Worm (Caenorhabditis elegans) whole organism, L3 larva: Measurements from ENCODE around the gene T13G4.1.

ENCODE experiments used
- R02D3.7 ChIP-seq: fragments of 150-350 bp; optimal IDR thresholded peaks from 2 replicates; lab custom pipeline; 2014; ENCODE audit warnings: missing biosample characterization, missing genetic modification characterization
- ZK546.5 ChIP-seq: sonication (generic microtip); optimal IDR thresholded peaks from 2 replicates; lab custom pipeline; 2017; ENCODE audit warnings: missing biosample characterization, missing genetic modification characterization
- aly-2 ChIP-seq: fragments of 150-350 bp; optimal IDR thresholded peaks from 2 replicates; lab custom pipeline; 2014; ENCODE audit warnings: missing biosample characterization, missing genetic modification characterization
- ama-1 ChIP-seq: fragments of 150-350 bp; optimal IDR thresholded peaks from 2 replicates; lab custom pipeline; 2018
- ceh-16 ChIP-seq: sonication (generic microtip); optimal IDR thresholded peaks from 2 replicates; lab custom pipeline; 2017; ENCODE audit warnings: missing biosample characterization, missing genetic modification characterization
- ceh-28 ChIP-seq: fragments of 150-350 bp; optimal IDR thresholded peaks from 2 replicates; lab custom pipeline; 2014; ENCODE audit warnings: missing biosample characterization, missing genetic modification reagents, missing genetic modification characterization
- ceh-82 ChIP-seq: fragments of 150-350 bp; optimal IDR thresholded peaks from 2 replicates; lab custom pipeline; 2014; ENCODE audit warnings: missing biosample characterization, missing genetic modification characterization
- ceh-9 ChIP-seq: sonication (generic microtip); optimal IDR thresholded peaks from 2 replicates; lab custom pipeline; 2018; ENCODE audit warnings: missing biosample characterization, missing genetic modification characterization
- daf-12 ChIP-seq: fragments of 150-350 bp; optimal IDR thresholded peaks from 2 replicates; lab custom pipeline; 2014; ENCODE audit warnings: missing biosample characterization, missing genetic modification reagents, missing genetic modification characterization
- egl-27 ChIP-seq: sonication (generic microtip); optimal IDR thresholded peaks from 4 replicates; lab custom pipeline; 2017; ENCODE audit warnings: missing biosample characterization, missing genetic modification reagents, missing genetic modification characterization
- elt-2 ChIP-seq: sonication (generic microtip); optimal IDR thresholded peaks from 2 replicates; lab custom pipeline; 2016; ENCODE audit warnings: missing genetic modification reagents, mild to moderate bottlenecking, missing genetic modification characterization, missing compliant biosample characterization
- elt-3 ChIP-seq, 3 experiments: fragments of 150-350 bp in 1 of 3; sonication (generic microtip) in 2 of 3; optimal IDR thresholded peaks; 2 replicates in 2 of 3; 4 replicates in 1 of 3; lab custom pipeline; 2014 to 2017; ENCODE audit warnings: missing biosample characterization in 3 of 3, missing genetic modification characterization in 3 of 3
- fkh-10 ChIP-seq: sonication (generic microtip); optimal IDR thresholded peaks from 2 replicates; lab custom pipeline; 2017; ENCODE audit warnings: missing biosample characterization, missing genetic modification reagents, missing genetic modification characterization
- fkh-2 ChIP-seq: fragments of 150-350 bp; optimal IDR thresholded peaks from 2 replicates; lab custom pipeline; 2014; ENCODE audit warnings: missing biosample characterization, missing genetic modification reagents, missing genetic modification characterization
- lin-15B ChIP-seq: fragments of 150-350 bp; optimal IDR thresholded peaks from 2 replicates; lab custom pipeline; 2014; ENCODE audit warnings: missing biosample characterization, missing genetic modification characterization
- lin-39 ChIP-seq: fragments of 150-350 bp; optimal IDR thresholded peaks from 2 replicates; lab custom pipeline; 2018; ENCODE audit warnings: missing biosample characterization, missing genetic modification reagents, missing genetic modification characterization
- lsy-12 ChIP-seq: sonication (generic microtip); optimal IDR thresholded peaks from 2 replicates; lab custom pipeline; 2016; ENCODE audit warnings: mild to moderate bottlenecking, missing genetic modification characterization, missing compliant biosample characterization
- mdl-1 ChIP-seq: fragments of 150-350 bp; optimal IDR thresholded peaks from 2 replicates; lab custom pipeline; 2014; ENCODE audit warnings: missing biosample characterization, missing genetic modification characterization
- nfya-1 ChIP-seq: sonication (generic microtip); optimal IDR thresholded peaks from 2 replicates; lab custom pipeline; 2017; ENCODE audit warnings: missing genetic modification characterization, mild to moderate bottlenecking, missing compliant biosample characterization, antibody characterized with exemption, moderate library complexity; ENCODE audit not compliant: insufficient read depth
- nhr-12 ChIP-seq: fragments of 150-350 bp; optimal IDR thresholded peaks from 2 replicates; lab custom pipeline; 2014; ENCODE audit warnings: missing biosample characterization, missing genetic modification characterization
- nhr-23 ChIP-seq: fragments of 150-350 bp; optimal IDR thresholded peaks from 2 replicates; lab custom pipeline; 2014; ENCODE audit warnings: missing biosample characterization, missing genetic modification reagents, missing genetic modification characterization
- nhr-237 ChIP-seq: fragments of 150-350 bp; optimal IDR thresholded peaks from 2 replicates; lab custom pipeline; 2014; ENCODE audit warnings: missing biosample characterization, missing genetic modification characterization
- nhr-25 ChIP-seq: sonication (generic microtip); optimal IDR thresholded peaks from 2 replicates; lab custom pipeline; 2017; ENCODE audit warnings: missing biosample characterization, missing genetic modification characterization
- nhr-67 ChIP-seq: fragments of 150-350 bp; optimal IDR thresholded peaks from 2 replicates; lab custom pipeline; 2014; ENCODE audit warnings: missing biosample characterization, missing genetic modification characterization
- nhr-76 ChIP-seq: fragments of 150-350 bp; sonication (generic microtip); optimal IDR thresholded peaks from 5 replicates; lab custom pipeline; 2014; ENCODE audit warnings: missing biosample characterization, missing genetic modification characterization
- nhr-77 ChIP-seq: fragments of 150-350 bp; optimal IDR thresholded peaks from 2 replicates; lab custom pipeline; 2014; ENCODE audit warnings: missing biosample characterization, missing genetic modification characterization
- pha-4 ChIP-seq: fragments of 150-350 bp; optimal IDR thresholded peaks from 2 replicates; lab custom pipeline; 2014; ENCODE audit warnings: missing biosample characterization, missing genetic modification reagents, missing genetic modification characterization
- pqm-1 ChIP-seq: fragments of 150-350 bp; optimal IDR thresholded peaks from 2 replicates; lab custom pipeline; 2017; ENCODE audit warnings: missing biosample characterization, missing genetic modification characterization, inconsistent platforms
- skn-1 ChIP-seq: fragments of 150-350 bp; optimal IDR thresholded peaks from 2 replicates; lab custom pipeline; 2014; ENCODE audit warnings: missing biosample characterization, missing genetic modification characterization
- snpc-4 ChIP-seq: fragments of 150-350 bp; optimal IDR thresholded peaks from 2 replicates; lab custom pipeline; 2014; ENCODE audit warnings: missing biosample characterization, missing genetic modification characterization
- unc-39 ChIP-seq: sonication (generic microtip); optimal IDR thresholded peaks from 4 replicates; lab custom pipeline; 2017; ENCODE audit warnings: missing biosample characterization, missing genetic modification characterization
- zag-1 ChIP-seq: fragments of 150-350 bp; optimal IDR thresholded peaks from 2 replicates; lab custom pipeline; 2014; ENCODE audit warnings: missing biosample characterization, missing genetic modification characterization
- ztf-11 ChIP-seq: fragments of 150-350 bp; optimal IDR thresholded peaks from 2 replicates; lab custom pipeline; 2014; ENCODE audit warnings: missing biosample characterization, missing genetic modification characterization

The T13G4.1 gene

DNA sequence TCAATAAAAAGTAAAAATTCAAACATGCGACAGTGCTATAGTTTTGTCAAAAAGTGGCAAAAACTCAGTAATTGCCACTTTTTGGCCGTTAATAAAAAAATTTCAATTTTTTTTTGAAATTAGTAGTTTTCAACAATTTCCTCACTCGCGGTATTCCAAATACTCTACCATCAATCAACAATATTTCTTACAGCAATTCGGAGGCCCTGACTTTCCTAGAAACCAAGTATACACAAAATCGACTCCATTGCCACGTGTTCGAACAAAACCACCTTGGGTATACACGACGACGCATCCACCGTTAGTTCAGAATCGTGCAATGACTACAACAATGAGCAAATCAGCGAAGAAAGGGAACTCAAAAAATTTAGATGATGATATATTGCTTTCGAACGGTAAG is 21.3 kb upstream of the T13G4.1 start:
- TF ChIP-seq elt-2 (tag; lab: Kevin White, UChicago) (no peak), fkh-2 (no peak), nhr-12 (tag; lab: Kevin White, UChicago) (no peak), pqm-1 (tag; lab: Kevin White, UChicago) (no peak), elt-3 (tag; optimal IDR thresholded peaks at IDR 0.05; lab: Kevin White, UChicago) (no peak), ZK546.5 (tag; lab: Kevin White, UChicago) (no peak), nhr-23 (tag; lab: Kevin White, UChicago) (no peak), ceh-28 (tag; lab: Kevin White, UChicago) (no peak)

DNA sequence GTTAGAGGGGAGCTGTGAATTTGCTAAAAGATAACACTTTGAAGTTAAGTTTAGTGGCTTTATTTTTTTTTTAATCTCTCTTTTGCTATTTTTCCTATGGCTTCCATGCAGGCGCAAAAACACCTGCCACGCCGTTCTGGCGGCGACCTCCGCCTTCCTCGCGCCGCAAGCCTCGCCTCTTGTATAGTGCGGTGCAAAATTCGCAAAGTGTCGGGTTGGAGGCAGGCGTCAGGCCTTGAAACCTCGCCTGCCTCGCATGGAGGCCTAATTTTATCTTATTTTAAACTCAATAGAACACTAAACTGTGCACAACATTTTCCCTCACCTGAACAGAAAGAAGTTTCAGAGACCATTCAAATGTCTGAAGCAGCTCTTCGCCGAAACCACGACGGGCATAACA is 20.9 kb upstream of the T13G4.1 start:
- TF ChIP-seq snpc-4 (tag; lab: Kevin White, UChicago) (no peak), nhr-77 (no peak), nhr-67 (no peak), ZK546.5 (tag; lab: Kevin White, UChicago) (no peak), pha-4 (tag; lab: Kevin White, UChicago) (no peak), ama-1 (no peak), aly-2 (no peak), nhr-76 (tag; lab: Kevin White, UChicago) (no peak), ceh-82 (tag; lab: Kevin White, UChicago) (no peak), daf-12 (tag; lab: Kevin White, UChicago) (no peak), ceh-16 (tag; lab: Kevin White, UChicago) (no peak), pqm-1 (tag; lab: Kevin White, UChicago) (no peak), lin-15B (tag; lab: Kevin White, UChicago) (no peak), ceh-28 (tag; lab: Kevin White, UChicago) (no peak), nhr-12 (tag; lab: Kevin White, UChicago) (no peak), unc-39 (no peak), R02D3.7 (tag; lab: Kevin White, UChicago) (no peak), nhr-25 (tag; lab: Kevin White, UChicago) (no peak), zag-1 (tag; lab: Kevin White, UChicago) (no peak)

DNA sequence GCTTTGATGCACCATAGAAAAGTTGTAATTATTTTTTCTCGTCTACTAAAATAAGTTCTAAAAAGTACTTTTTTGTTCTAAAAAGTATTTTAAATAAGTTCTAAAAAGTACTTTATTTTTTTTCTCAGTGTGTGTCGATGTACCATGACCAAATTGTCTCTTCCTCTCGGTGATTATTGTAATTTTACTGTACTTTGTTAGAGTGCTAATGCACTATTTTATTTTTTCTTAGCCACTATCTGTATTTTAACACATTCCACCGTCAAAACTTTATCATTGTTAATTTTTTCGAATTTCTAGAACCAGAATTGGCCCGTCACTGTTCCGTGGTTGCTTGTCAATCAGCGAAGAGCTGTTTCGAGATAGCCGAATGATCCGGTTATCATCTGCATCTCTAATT is 13.0 kb upstream of the T13G4.1 start, which contains the start of gene hot-8:
Gene hot-8 (plus strand): TSS at position 301 of the 400 bp plus-strand sequence.
- TF ChIP-seq nfya-1 (tag; lab: Kevin White, UChicago) (no peak), ZK546.5 (tag; lab: Kevin White, UChicago) (no peak), snpc-4 (tag; lab: Kevin White, UChicago) (no peak)
- TF ChIP-seq, all 47 proteins: peak for 0

DNA sequence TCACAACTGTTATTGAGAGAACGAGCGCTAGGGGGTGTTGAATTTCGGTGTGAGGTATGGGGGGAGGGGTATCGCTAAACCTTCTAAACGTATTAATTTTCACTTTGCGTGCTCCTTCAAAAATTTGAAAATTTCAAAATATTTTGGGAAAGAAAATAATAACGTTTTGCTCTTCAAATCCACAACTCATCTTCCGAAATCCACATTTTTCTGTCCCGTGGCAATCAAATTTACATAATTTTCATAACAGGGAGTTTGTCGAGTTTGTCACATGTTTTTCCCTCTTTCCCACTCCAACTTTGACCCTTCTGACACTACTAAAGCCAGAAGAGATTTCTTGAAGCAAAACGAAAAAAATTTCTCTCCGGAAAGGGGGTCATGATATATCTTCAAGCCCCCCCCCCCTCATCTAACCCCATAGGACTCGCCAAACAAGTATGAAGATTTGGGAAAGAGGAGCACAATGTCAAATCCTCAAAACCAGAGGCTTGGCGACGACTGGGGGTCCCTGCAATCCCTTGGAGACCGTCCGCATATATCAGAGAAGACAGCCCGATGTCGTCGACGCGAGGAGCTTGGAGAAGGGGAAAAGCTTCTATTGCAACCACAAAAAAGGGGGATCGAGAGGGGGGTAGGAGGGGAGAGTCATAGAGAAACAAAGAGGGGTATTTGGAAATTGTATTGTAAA is 11.5 kb upstream of the T13G4.1 start:
- TF ChIP-seq lin-15B (tag; lab: Kevin White, UChicago) (no peak), lin-39 (tag; lab: Kevin White, UChicago) (no peak), mdl-1 (tag; lab: Kevin White, UChicago) (no peak), nhr-76 (tag; lab: Kevin White, UChicago) (no peak), nhr-237 (no peak), fkh-10 (GFP tag; lab: Kevin White, UChicago) (no peak), snpc-4 (tag; lab: Kevin White, UChicago) (no peak), nhr-67 (no peak), egl-27 (tag; lab: Kevin White, UChicago) (no peak), ztf-11 (tag; lab: Kevin White, UChicago) (no peak)

DNA sequence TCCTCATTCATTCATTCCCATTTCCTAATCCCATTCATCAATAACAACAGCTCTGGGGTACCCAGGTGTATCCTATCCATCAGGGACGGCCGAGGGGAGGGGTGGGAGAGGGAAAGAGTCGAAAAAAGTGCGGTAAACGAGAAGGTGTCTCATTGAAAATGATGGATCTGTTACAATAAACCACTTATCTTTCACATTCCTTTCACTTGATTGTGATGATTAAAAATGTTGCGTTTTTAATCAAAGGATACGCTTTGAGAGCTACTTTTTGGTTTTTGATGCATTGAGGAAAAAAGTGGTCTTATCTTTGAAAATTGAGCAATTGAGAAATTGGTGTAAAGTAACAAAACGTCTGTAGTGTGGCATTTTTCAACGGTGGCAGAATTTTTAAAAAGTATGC is 9.7 kb upstream of the T13G4.1 start:
- no peak for TF ChIP-seq R02D3.7 (tag; lab: Kevin White, UChicago)
- TF ChIP-seq zag-1 (tag; lab: Kevin White, UChicago) = no peak
- no peak for TF ChIP-seq daf-12 (tag; lab: Kevin White, UChicago)
- no peak for TF ChIP-seq nhr-76 (tag; lab: Kevin White, UChicago)
- TF ChIP-seq ceh-9 (tag; lab: Kevin White, UChicago) = no peak
- no peak for TF ChIP-seq skn-1
- no peak for TF ChIP-seq lsy-12 (tag; lab: Kevin White, UChicago)
